Fruit fly (Drosophila melanogaster) whole organism, wandering third instar larva: ENCODE measurements around the gene Nsun2.
A peak's percentile ranks its signal among the peaks of the same experiment; 100 is the strongest.

Experiments
- Abd-B ChIP-seq: fragments of >200 bp; optimal IDR thresholded peaks from 2 replicates; lab custom pipeline; 2017; ENCODE audit warnings: missing biosample characterization, missing genetic modification characterization
- CG32264 ChIP-seq: fragments of 200-800 bp; sonication (Bioruptor generic); optimal IDR thresholded peaks from 2 replicates; lab custom pipeline; 2016; ENCODE audit warnings: missing biosample characterization, missing genetic modification characterization
- CG9705 ChIP-seq: fragments of 200-800 bp; sonication (Bioruptor generic); optimal IDR thresholded peaks from 2 replicates; lab custom pipeline; 2018; ENCODE audit warnings: missing biosample characterization, mild to moderate bottlenecking, missing genetic modification characterization
- Dif ChIP-seq: fragments of 200-275, 200-300 bp; sonication (Bioruptor generic); optimal IDR thresholded peaks from 2 replicates; lab custom pipeline; 2018; ENCODE audit warnings: missing biosample characterization, missing genetic modification characterization; ENCODE audit not compliant: partially characterized antibody
- GATAd ChIP-seq: sonication (Bioruptor generic); optimal IDR thresholded peaks from 2 replicates; lab custom pipeline; 2016; ENCODE audit warnings: missing biosample characterization, missing genetic modification characterization
- HLH106 ChIP-seq: fragments of 200-800 bp; optimal IDR thresholded peaks from 3 replicates; lab custom pipeline; 2019; ENCODE audit warnings: missing biosample characterization, mild to moderate bottlenecking, missing genetic modification characterization, moderate library complexity
- Hnf4 ChIP-seq: fragments of 200-800 bp; sonication (Bioruptor generic); optimal IDR thresholded peaks from 2 replicates; lab custom pipeline; 2016; ENCODE audit warnings: missing biosample characterization, mild to moderate bottlenecking, missing genetic modification characterization
- Jra ChIP-seq: sonication (Bioruptor generic); optimal IDR thresholded peaks from 2 replicates; lab custom pipeline; 2016; ENCODE audit warnings: missing biosample characterization, missing genetic modification characterization
- Mio ChIP-seq: sonication (Bioruptor generic); optimal IDR thresholded peaks from 2 replicates; lab custom pipeline; 2016; ENCODE audit warnings: missing biosample characterization, missing genetic modification characterization
- Myc ChIP-seq: fragments of >200 bp; optimal IDR thresholded peaks from 2 replicates; lab custom pipeline; 2017
- N ChIP-seq: fragments of >200 bp; optimal IDR thresholded peaks from 2 replicates; lab custom pipeline; 2018; ENCODE audit warnings: missing biosample characterization, missing external identifiers, missing genetic modification characterization
- OdsH ChIP-seq: fragments of 200-800 bp; sonication (Bioruptor generic); optimal IDR thresholded peaks from 2 replicates; lab custom pipeline; 2016; ENCODE audit warnings: missing biosample characterization, mild to moderate bottlenecking, missing genetic modification characterization
- Rel ChIP-seq, 2 experiments: fragments of 200-800 bp; sonication (Bioruptor generic) in 1 of 2; optimal IDR thresholded peaks; 2 replicates in 1 of 2; 3 replicates in 1 of 2; lab custom pipeline; 2016 to 2019; ENCODE audit warnings: mild to moderate bottlenecking in 2 of 2, missing biosample characterization in 2 of 2, missing genetic modification characterization in 2 of 2, moderate library complexity in 1 of 2
- Sp1 ChIP-seq: fragments of 200-800 bp; sonication (Bioruptor generic); optimal IDR thresholded peaks from 3 replicates; lab custom pipeline; 2019; ENCODE audit warnings: missing biosample characterization, mild to moderate bottlenecking, missing genetic modification characterization, moderate library complexity
- Vsx2 ChIP-seq: fragments of 200-300, 225-300 bp; sonication (Bioruptor generic); optimal IDR thresholded peaks from 2 replicates; lab custom pipeline; 2018; ENCODE audit warnings: missing biosample characterization, missing genetic modification characterization; ENCODE audit not compliant: partially characterized antibody
- br ChIP-seq: fragments of 200-800 bp; sonication (Bioruptor generic); optimal IDR thresholded peaks from 2 replicates; lab custom pipeline; 2016; ENCODE audit warnings: missing biosample characterization, missing genetic modification characterization
- brk ChIP-seq: fragments of 200-800 bp; sonication (Bioruptor generic); optimal IDR thresholded peaks from 2 replicates; lab custom pipeline; 2016; ENCODE audit warnings: missing biosample characterization, mild to moderate bottlenecking, missing genetic modification characterization
- dl ChIP-seq, 2 experiments: fragments of 175-275, 200-275 bp in 1 of 2; fragments of 200-275 bp in 1 of 2; sonication (Bioruptor generic); optimal IDR thresholded peaks; lab custom pipeline; 2018; ENCODE audit warnings: mild to moderate bottlenecking in 2 of 2, missing biosample characterization in 2 of 2, missing genetic modification characterization in 2 of 2, moderate library complexity in 2 of 2; ENCODE audit not compliant: partially characterized antibody in 2 of 2, insufficient read depth in 1 of 2
- dsf ChIP-seq: sonication (Bioruptor generic); optimal IDR thresholded peaks from 2 replicates; lab custom pipeline; 2016; ENCODE audit warnings: missing biosample characterization, missing genetic modification characterization, borderline replicate concordance
- ey ChIP-seq: fragments of 200-800 bp; sonication (Bioruptor generic); optimal IDR thresholded peaks from 2 replicates; lab custom pipeline; 2016; ENCODE audit warnings: missing biosample characterization, missing genetic modification characterization
- foxo ChIP-seq, 2 experiments: fragments of 200-800 bp; sonication (Bioruptor generic); optimal IDR thresholded peaks; 2 replicates in 1 of 2; 3 replicates in 1 of 2; lab custom pipeline; 2016 to 2017; ENCODE audit warnings: missing biosample characterization in 2 of 2, missing genetic modification characterization in 2 of 2
- fru ChIP-seq: fragments of 200-800 bp; sonication (Bioruptor generic); optimal IDR thresholded peaks from 3 replicates; lab custom pipeline; 2016; ENCODE audit warnings: missing biosample characterization, mild to moderate bottlenecking, missing genetic modification characterization
- h ChIP-seq: fragments of 200-800 bp; sonication (Bioruptor generic); optimal IDR thresholded peaks from 3 replicates; lab custom pipeline; 2016; ENCODE audit warnings: missing biosample characterization, mild to moderate bottlenecking, missing genetic modification characterization
- lola ChIP-seq: fragments of >200 bp; optimal IDR thresholded peaks from 2 replicates; lab custom pipeline; 2017; ENCODE audit warnings: missing biosample characterization, missing genetic modification characterization
- pan ChIP-seq: fragments of >200 bp; optimal IDR thresholded peaks from 2 replicates; lab custom pipeline; 2017
- psq ChIP-seq: fragments of 200-800 bp; sonication (Bioruptor generic); optimal IDR thresholded peaks from 3 replicates; lab custom pipeline; 2017; ENCODE audit warnings: missing biosample characterization, mild to moderate bottlenecking, missing genetic modification characterization, moderate library complexity
- rgr ChIP-seq: fragments of 200-800 bp; sonication (Bioruptor generic); optimal IDR thresholded peaks from 3 replicates; lab custom pipeline; 2016; ENCODE audit warnings: missing biosample characterization, mild to moderate bottlenecking, missing genetic modification characterization
- sage ChIP-seq: fragments of 200-800 bp; sonication (Bioruptor generic); optimal IDR thresholded peaks from 2 replicates; lab custom pipeline; 2016; ENCODE audit warnings: missing biosample characterization, mild to moderate bottlenecking, missing genetic modification characterization
- usp ChIP-seq: fragments of >200 bp; optimal IDR thresholded peaks from 2 replicates; lab custom pipeline; 2017; ENCODE audit warnings: missing biosample characterization, missing genetic modification characterization
- woc ChIP-seq: sonication (Bioruptor generic); optimal IDR thresholded peaks from 2 replicates; lab custom pipeline; 2016; ENCODE audit warnings: missing biosample characterization, mild to moderate bottlenecking, missing genetic modification characterization

Nsun2 gene

dm6 chrX:4113698-4114216 is at the start of gene Nsun2, which contains the start of gene dgt4:
TSS of gene Nsun2 (minus strand) at chrX:4113734.
TSS of gene dgt4 (plus strand) at chrX:4113701.
- TF ChIP-seq Abd-B (GFP tag; lab: Kevin White, UChicago) (no peak), Rel (GFP tag; optimal IDR thresholded peaks at IDR 0.05; lab: Kevin White, UChicago) (no peak), Rel (tag; optimal IDR thresholded peaks at IDR 0.05; lab: Kevin White, UChicago) (no peak), HLH106 (tag; lab: Kevin White, UChicago) (no peak), usp (GFP tag; lab: Kevin White, UChicago) (no peak), brk (no peak), Jra (GFP tag; lab: Kevin White, UChicago) (peak; percentile 28), br (peak; percentile 13), Myc (lab: Kevin White, UChicago) (peak; percentile 49), lola (GFP tag; lab: Kevin White, UChicago) (no peak), h (GFP tag; lab: Kevin White, UChicago) (peak; percentile 31), sage (GFP tag; lab: Kevin White, UChicago) (no peak), OdsH (GFP tag; lab: Kevin White, UChicago) (no peak), foxo (GFP tag; optimal IDR thresholded peaks at IDR 0.05; lab: Kevin White, UChicago) (peak in 1 of 2 experiments; percentile 61), Hnf4 (GFP tag; lab: Kevin White, UChicago) (peak; percentile 50), psq (peak; percentile 2), fru (GFP tag; lab: Kevin White, UChicago) (peak; percentile 21), CG9705 (GFP tag; lab: Kevin White, UChicago) (no peak), rgr (GFP tag; lab: Kevin White, UChicago) (peak; percentile 29), Sp1 (GFP tag; lab: Kevin White, UChicago) (peak; percentile 12), GATAd (GFP tag; lab: Kevin White, UChicago) (no peak), dsf (no peak), pan (no peak), dl (GFP tag; optimal IDR thresholded peaks at IDR 0.05; lab: Kevin White, UChicago; ENCODE audit: insufficient read depth in 1 of 2, partially characterized antibody in 2 of 2) (no peak), Mio (no peak), woc (peak; percentile 58), CG32264 (GFP tag; lab: Kevin White, UChicago) (no peak)
- TF ChIP-seq, all 38 proteins: peak for 11

- TF ChIP-seq HLH106 (tag; lab: Kevin White, UChicago) (peak; percentile 11), ey (no peak)
- TF ChIP-seq, all 38 proteins: peak for 1
These were observed 37.5 kb upstream of the Nsun2 start for dm6 chrX:4150989-4151388.

- TF ChIP-seq Mio = no peak
- TF ChIP-seq, all 38 proteins: peak for 0
These were observed 25.5 kb upstream of the Nsun2 start for dm6 chrX:4139043-4139442.

dm6 chrX:4131049-4131629 is 17.6 kb upstream of the Nsun2 start, which contains the start of gene GlcAT-I:
TSS of gene GlcAT-I (plus strand) at chrX:4131211.
- TF ChIP-seq fru (GFP tag; lab: Kevin White, UChicago) (no peak), Rel (GFP tag; optimal IDR thresholded peaks at IDR 0.05; lab: Kevin White, UChicago) (no peak), Rel (tag; optimal IDR thresholded peaks at IDR 0.05; lab: Kevin White, UChicago) (peak; percentile 18)

- TF ChIP-seq Vsx2 (GFP tag; lab: Kevin White, UChicago) = no peak
- TF ChIP-seq N (GFP tag; lab: Kevin White, UChicago) = no peak
- TF ChIP-seq Dif (GFP tag; lab: Kevin White, UChicago) = no peak
- TF ChIP-seq brk = no peak
- no peak for TF ChIP-seq sage (GFP tag; lab: Kevin White, UChicago)
These were observed 6.0 kb upstream of the Nsun2 start for dm6 chrX:4119582-4119981.
